Worm (Caenorhabditis elegans): Measurements from ENCODE around the gene clec-187.

Gene clec-187

ce11 chrIV:12909871-12910270 lies 38.6 kb upstream of the clec-187 start, which contains the start of gene K08D8.4:
TSS of gene K08D8.4 (minus strand) at chrIV:12909998.
- TF ChIP-seq elt-2 (tag; optimal IDR thresholded peaks at IDR 0.05) (peak; percentile 58), efl-1 (optimal IDR thresholded peaks at IDR 0.05) (no peak), efl-1 (GFP tag; optimal IDR thresholded peaks at IDR 0.05 in 1 of 2) (no peak), nhr-47 (tag; optimal IDR thresholded peaks at IDR 0.05) (no peak), nhr-76 (tag; optimal IDR thresholded peaks at IDR 0.05) (no peak), lin-13 (GFP tag; optimal IDR thresholded peaks at IDR 0.05) (no peak)

ce11 chrIV:12906529-12906928 lies 35.2 kb upstream of the clec-187 start, which contains the start of gene K08D8.3:
TSS of gene K08D8.3 (minus strand) at chrIV:12906659.
- TF ChIP-seq nhr-77 (tag; optimal IDR thresholded peaks at IDR 0.05): no peak
- TF ChIP-seq nhr-20 (tag; optimal IDR thresholded peaks at IDR 0.05): peak; percentile 11
- no peak for TF ChIP-seq blmp-1 (tag; optimal IDR thresholded peaks at IDR 0.05)
- TF ChIP-seq ces-1 (GFP tag; optimal IDR thresholded peaks at IDR 0.05): no peak
- no peak for TF ChIP-seq zag-1 (tag; optimal IDR thresholded peaks at IDR 0.05)
- TF ChIP-seq tbx-2 (tag; optimal IDR thresholded peaks at IDR 0.05): no peak
- TF ChIP-seq ceh-82 (tag; optimal IDR thresholded peaks at IDR 0.05): no peak
- no peak for TF ChIP-seq unc-30 (tag; optimal IDR thresholded peaks at IDR 0.05)
- peak in 1 of 2 experiments; percentile 16 for TF ChIP-seq lin-35 (GFP tag; optimal IDR thresholded peaks at IDR 0.05)
- peak; percentile 86 for TF ChIP-seq elt-2 (tag; optimal IDR thresholded peaks at IDR 0.05)

DNA sequence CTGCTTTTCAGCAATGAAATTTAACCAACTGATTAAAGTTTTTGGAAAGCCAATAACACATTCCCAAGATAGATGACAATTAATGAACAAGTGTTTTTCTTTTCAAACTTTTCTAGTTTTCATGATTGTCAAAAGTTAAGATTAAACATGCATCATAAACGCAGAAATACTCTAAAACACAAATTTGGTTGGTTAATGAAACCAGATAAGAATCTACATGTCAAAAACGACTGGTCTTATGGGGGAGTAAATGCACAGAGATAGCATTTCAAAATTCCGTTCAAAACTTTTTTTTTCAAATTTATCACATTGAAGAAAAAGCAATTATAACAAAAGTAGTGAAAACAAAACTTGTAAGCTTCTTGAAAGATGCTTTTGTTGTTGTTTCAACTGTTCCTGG lies 32.4 kb upstream of the clec-187 start:
- TF ChIP-seq efl-3 (GFP tag; optimal IDR thresholded peaks at IDR 0.05): no peak
- no peak for TF ChIP-seq lin-13 (GFP tag; optimal IDR thresholded peaks at IDR 0.05)
- no peak for TF ChIP-seq dpl-1 (GFP tag; optimal IDR thresholded peaks at IDR 0.05)
- TF ChIP-seq pag-3 (tag; optimal IDR thresholded peaks at IDR 0.05; ENCODE audit: borderline replicate concordance, insufficient read depth): no peak
- TF ChIP-seq skn-1 (tag; optimal IDR thresholded peaks at IDR 0.05): no peak
- no peak for TF ChIP-seq ztf-11 (tag; optimal IDR thresholded peaks at IDR 0.05)
- no peak for TF ChIP-seq vab-15 (tag; optimal IDR thresholded peaks at IDR 0.05)
- TF ChIP-seq nhr-77 (tag; optimal IDR thresholded peaks at IDR 0.05): no peak
- TF ChIP-seq xbp-1 (tag; optimal IDR thresholded peaks at IDR 0.05): no peak
- TF ChIP-seq Y116A8C.19 (tag; optimal IDR thresholded peaks at IDR 0.05; ENCODE audit: borderline replicate concordance): no peak
- no peak for TF ChIP-seq fkh-10 (GFP tag; optimal IDR thresholded peaks at IDR 0.05)
- no peak for TF ChIP-seq snpc-4 (tag; optimal IDR thresholded peaks at IDR 0.05)
- TF ChIP-seq nhr-84 (tag; optimal IDR thresholded peaks at IDR 0.05): no peak
- TF ChIP-seq zag-1 (tag; optimal IDR thresholded peaks at IDR 0.05): no peak
- no peak for TF ChIP-seq sup-37 (GFP tag; optimal IDR thresholded peaks at IDR 0.05)
- TF ChIP-seq lin-35 (GFP tag; optimal IDR thresholded peaks at IDR 0.05): no peak
- no peak for TF ChIP-seq isw-1 (GFP tag; IDR thresholded peaks at IDR 0.05)
- no peak for TF ChIP-seq elt-3 (tag; optimal IDR thresholded peaks at IDR 0.05)
- no peak for TF ChIP-seq nhr-237 (tag; optimal IDR thresholded peaks at IDR 0.05)
- TF ChIP-seq mab-9 (GFP tag; IDR thresholded peaks at IDR 0.05): no peak

ce11 chrIV:12902430-12903110 lies 31.3 kb upstream of the clec-187 start, which contains the start of gene K08D8.2:
TSS of gene K08D8.2 (plus strand) at chrIV:12903060.
- TF ChIP-seq lin-35 (GFP tag; optimal IDR thresholded peaks at IDR 0.05): no peak
- TF ChIP-seq pqm-1 (tag; optimal IDR thresholded peaks at IDR 0.05): no peak
- TF ChIP-seq irx-1 (tag; optimal IDR thresholded peaks at IDR 0.05): no peak
- TF ChIP-seq elt-2 (tag; optimal IDR thresholded peaks at IDR 0.05): peak; percentile 49
- TF ChIP-seq snpc-4 (tag; optimal IDR thresholded peaks at IDR 0.05): no peak
- no peak for TF ChIP-seq zip-4 (GFP tag; optimal IDR thresholded peaks at IDR 0.05)
- TF ChIP-seq C16A3.4 (tag; optimal IDR thresholded peaks at IDR 0.05): no peak
- no peak for TF ChIP-seq lir-3 (tag; optimal IDR thresholded peaks at IDR 0.05; ENCODE audit: poor library complexity)
